Worm (Caenorhabditis elegans): Measurements from ENCODE around the gene K06H6.5.

ce11 chrV:617917-618316, 41.7 kb downstream of the K06H6.5 start:
- TF ChIP-seq Y75B8A.6 (GFP tag; IDR thresholded peaks at IDR 0.05) (no peak), mdl-1 (tag; optimal IDR thresholded peaks at IDR 0.05) (no peak), pqm-1 (tag; optimal IDR thresholded peaks at IDR 0.05) (no peak), hlh-11 (tag; optimal IDR thresholded peaks at IDR 0.05) (no peak), nhr-76 (tag; optimal IDR thresholded peaks at IDR 0.05) (no peak), pha-4 (GFP tag; IDR thresholded peaks at IDR 0.05) (no peak), pha-4 (tag; optimal IDR thresholded peaks at IDR 0.05) (no peak)

All from whole organism, L4 larva.